Worm (Caenorhabditis elegans) whole organism, early embryonic: Measurements from ENCODE around the gene ZK353.10.

Source experiments
- F13C5.2 ChIP-seq: sonication (generic microtip); optimal IDR thresholded peaks from 2 replicates; lab custom pipeline; 2017; ENCODE audit warnings: mild to moderate bottlenecking, missing genetic modification characterization, inconsistent platforms, missing compliant biosample characterization
- ama-1 ChIP-seq: fragments of 150-350 bp; optimal IDR thresholded peaks from 2 replicates; lab custom pipeline; 2014
- flt-1 ChIP-seq: fragments of 200-800 bp; sonication (Bioruptor generic); IDR thresholded peaks from 2 replicates; pipeline ENCODE4 v1.3.6; 2022; ENCODE audit warnings: missing genetic modification characterization, missing compliant biosample characterization
- hmbx-1 ChIP-seq: sonication (generic microtip); optimal IDR thresholded peaks from 2 replicates; lab custom pipeline; 2016; ENCODE audit warnings: mild to moderate bottlenecking, missing genetic modification characterization, missing compliant biosample characterization
- hnd-1 ChIP-seq: sonication (generic microtip); optimal IDR thresholded peaks from 2 replicates; lab custom pipeline; 2016; ENCODE audit warnings: missing genetic modification characterization, missing compliant biosample characterization
- sea-1 ChIP-seq: fragments of 200-800 bp; sonication (Bioruptor generic); conservative IDR thresholded peaks from 2 replicates; pipeline ENCODE4 v1.3.6; 2022; ENCODE audit warnings: missing genetic modification characterization, missing compliant biosample characterization
- tbx-11 ChIP-seq: fragments of 200-800 bp; sonication (Bioruptor generic); IDR thresholded peaks from 2 replicates; pipeline ENCODE4 v1.3.6; 2022; ENCODE audit warnings: missing genetic modification characterization, missing compliant biosample characterization
- tra-4 ChIP-seq: sonication (generic microtip); optimal IDR thresholded peaks from 2 replicates; lab custom pipeline; 2017; ENCODE audit warnings: missing genetic modification characterization, missing compliant biosample characterization

DNA sequence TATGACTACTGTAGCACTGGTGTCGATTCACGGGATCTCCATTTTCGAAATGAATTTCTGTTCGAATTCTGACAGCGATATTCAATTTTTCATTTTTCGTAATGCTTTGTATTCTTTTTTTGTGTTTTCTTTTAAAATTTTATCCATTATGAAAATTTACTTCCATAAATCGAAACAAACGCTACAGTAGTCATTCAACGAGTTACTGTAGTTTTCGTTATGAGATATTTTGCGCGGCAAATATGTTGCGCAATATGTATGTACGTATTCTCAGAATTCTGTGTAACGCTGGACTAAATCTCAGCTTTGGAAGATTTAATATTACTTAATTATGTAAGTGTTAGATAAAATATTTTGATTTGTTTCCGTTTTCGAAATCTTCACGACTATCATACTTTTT, 25.1 kb downstream of the ZK353.10 start:
- TF ChIP-seq tbx-11 (GFP tag; lab: Robert Waterston, UW) (no peak), ama-1 (lab: Kevin White, UChicago) (no peak), flt-1 (no peak), hmbx-1 (tag; lab: Kevin White, UChicago) (no peak), sea-1 (GFP tag; lab: Robert Waterston, UW) (no peak), tra-4 (tag; lab: Kevin White, UChicago) (no peak), hnd-1 (no peak), F13C5.2 (tag; lab: Kevin White, UChicago) (no peak)
